Fruit fly (Drosophila melanogaster): Measurements from ENCODE around the gene Alg1.

The Alg1 gene

dm6 chr3R:17781371-17781770, 29.6 kb downstream of the Alg1 start (continued):
- peak; percentile 75 for TF ChIP-seq run (tag; optimal IDR thresholded peaks at IDR 0.05)
- TF ChIP-seq NK7.1 (GFP tag; optimal IDR thresholded peaks at IDR 0.05): peak; percentile 80
- TF ChIP-seq inv (GFP tag; IDR thresholded peaks at IDR 0.05; ENCODE audit: partially characterized antibody): no peak
- TF ChIP-seq dpn (GFP tag; optimal IDR thresholded peaks at IDR 0.05): peak; percentile 68 to 77
- no peak for TF ChIP-seq pita (GFP tag; optimal IDR thresholded peaks at IDR 0.05)
- peak; percentile 29 for TF ChIP-seq CG11398 (GFP tag; optimal IDR thresholded peaks at IDR 0.05)
- peak; percentile 78 for TF ChIP-seq croc (GFP tag; conservative IDR thresholded peaks at IDR 0.05)
- TF ChIP-seq CG33557 (GFP tag; optimal IDR thresholded peaks at IDR 0.05): no peak
- peak; percentile 26 for TF ChIP-seq jing (GFP tag; optimal IDR thresholded peaks at IDR 0.05)
- peak; percentile 76 for TF ChIP-seq lilli (GFP tag; optimal IDR thresholded peaks at IDR 0.05)
- peak; percentile 63 for TF ChIP-seq CHES-1-like (GFP tag; optimal IDR thresholded peaks at IDR 0.05)
- TF ChIP-seq Dip3 (GFP tag; optimal IDR thresholded peaks at IDR 0.05): peak; percentile 65
- TF ChIP-seq CG3847 (GFP tag; IDR thresholded peaks at IDR 0.05): peak; percentile 84
- TF ChIP-seq CG6654 (GFP tag; optimal IDR thresholded peaks at IDR 0.05): peak; percentile 14
- TF ChIP-seq Trl (optimal IDR thresholded peaks at IDR 0.05): no peak
- TF ChIP-seq Trl (GFP tag; optimal IDR thresholded peaks at IDR 0.05): peak; percentile 84
- peak; percentile 83 for TF ChIP-seq Sox102F (GFP tag; optimal IDR thresholded peaks at IDR 0.05)
- TF ChIP-seq hth (optimal IDR thresholded peaks at IDR 0.05): no peak
- peak; percentile 49 for TF ChIP-seq Chrac-16 (GFP tag; optimal IDR thresholded peaks at IDR 0.05)
- TF ChIP-seq ro (GFP tag; IDR thresholded peaks at IDR 0.05): peak; percentile 58; the same call in 1 of the 2 replicates
- 0 out of 2 replicates have a peak, but pooled peaks have one; percentile 16 for TF ChIP-seq Dref (GFP tag; IDR thresholded peaks at IDR 0.05)
- TF ChIP-seq pfk (GFP tag; optimal IDR thresholded peaks at IDR 0.05): no peak
- peak; percentile 86 for TF ChIP-seq ara (GFP tag; IDR thresholded peaks at IDR 0.05)
- TF ChIP-seq CG3995 (GFP tag; optimal IDR thresholded peaks at IDR 0.05): peak; percentile 0
- peak; percentile 31 for TF ChIP-seq D19B (GFP tag; optimal IDR thresholded peaks at IDR 0.05)
- TF ChIP-seq CG9817 (tag; optimal IDR thresholded peaks at IDR 0.05): peak; percentile 92
- no peak for TF ChIP-seq ac (GFP tag; optimal IDR thresholded peaks at IDR 0.05)
- TF ChIP-seq Ptx1 (GFP tag; IDR thresholded peaks at IDR 0.05): peak; percentile 90
- peak; percentile 48 for TF ChIP-seq fu2 (GFP tag; optimal IDR thresholded peaks at IDR 0.05)
- TF ChIP-seq CG17912 (GFP tag; optimal IDR thresholded peaks at IDR 0.05): no peak
- TF ChIP-seq Taf1 (GFP tag; IDR thresholded peaks at IDR 0.05): peak; percentile 89
- no peak for TF ChIP-seq Lpt (GFP tag; optimal IDR thresholded peaks at IDR 0.05)
- TF ChIP-seq amos (GFP tag; IDR thresholded peaks at IDR 0.05; ENCODE audit: partially characterized antibody): no peak
- TF ChIP-seq pzg (GFP tag; optimal IDR thresholded peaks at IDR 0.05): no peak
- TF ChIP-seq Six4 (GFP tag; optimal IDR thresholded peaks at IDR 0.05): peak; percentile 46
- peak; percentile 50 for TF ChIP-seq CG4360 (GFP tag; IDR thresholded peaks at IDR 0.05)
- no peak for TF ChIP-seq nom (GFP tag; optimal IDR thresholded peaks at IDR 0.05)
- peak; percentile 35 for TF ChIP-seq odd (GFP tag; optimal IDR thresholded peaks at IDR 0.05)
- TF ChIP-seq ab (GFP tag; optimal IDR thresholded peaks at IDR 0.05): no peak
- no peak for TF ChIP-seq lov (optimal IDR thresholded peaks at IDR 0.05)
- peak; percentile 74; the same call in 1 of the 3 replicates for TF ChIP-seq lov (GFP tag; IDR thresholded peaks at IDR 0.05)
- TF ChIP-seq CG1832 (GFP tag; optimal IDR thresholded peaks at IDR 0.05): no peak
- TF ChIP-seq CG17361 (GFP tag; IDR thresholded peaks at IDR 0.05): peak; percentile 81
- no peak for TF ChIP-seq fd102C (GFP tag; optimal IDR thresholded peaks at IDR 0.05)
- TF ChIP-seq CG7372 (GFP tag; IDR thresholded peaks at IDR 0.05): peak; percentile 85
- TF ChIP-seq CG14014 (GFP tag; IDR thresholded peaks at IDR 0.05): peak; percentile 74
- TF ChIP-seq CG3838 (GFP tag; optimal IDR thresholded peaks at IDR 0.05): peak; percentile 23
- TF ChIP-seq Ets65A (GFP tag): peak; percentile 95
- peak; percentile 84 for TF ChIP-seq CG4820 (GFP tag; optimal IDR thresholded peaks at IDR 0.05)
- TF ChIP-seq ci (GFP tag; IDR thresholded peaks at IDR 0.05): peak; percentile 90
- TF ChIP-seq CG12104 (GFP tag; optimal IDR thresholded peaks at IDR 0.05): peak; percentile 50
- TF ChIP-seq CG15011 (GFP tag; optimal IDR thresholded peaks at IDR 0.05): peak; percentile 43
- TF ChIP-seq CG12942 (GFP tag; optimal IDR thresholded peaks at IDR 0.05): peak; percentile 52
